Worm (Caenorhabditis elegans) whole organism, midembryonic: ENCODE results near the gene emc-5.

Experiments used
- cog-1 ChIP-seq: sonication (generic microtip); optimal IDR thresholded peaks from 2 replicates; lab custom pipeline; 2016; ENCODE audit warnings: missing genetic modification characterization, missing compliant biosample characterization
- klf-2 ChIP-seq: fragments of 200-800 bp; sonication (Bioruptor generic); conservative IDR thresholded peaks from 2 replicates; pipeline ENCODE4 v1.3.6; 2022; ENCODE audit warnings: missing genetic modification reagents, missing genetic modification characterization, missing compliant biosample characterization
- ref-1 ChIP-seq: fragments of 200-800 bp; sonication (Bioruptor generic); conservative IDR thresholded peaks from 2 replicates; pipeline ENCODE4 v1.3.6; 2022; ENCODE audit warnings: missing genetic modification reagents, missing genetic modification characterization, missing compliant biosample characterization
- ztf-23 ChIP-seq: fragments of 200-800 bp; sonication (Bioruptor generic); IDR thresholded peaks from 2 replicates; pipeline ENCODE4 v1.3.6; 2022; ENCODE audit warnings: missing genetic modification reagents, missing genetic modification characterization, missing compliant biosample characterization

DNA sequence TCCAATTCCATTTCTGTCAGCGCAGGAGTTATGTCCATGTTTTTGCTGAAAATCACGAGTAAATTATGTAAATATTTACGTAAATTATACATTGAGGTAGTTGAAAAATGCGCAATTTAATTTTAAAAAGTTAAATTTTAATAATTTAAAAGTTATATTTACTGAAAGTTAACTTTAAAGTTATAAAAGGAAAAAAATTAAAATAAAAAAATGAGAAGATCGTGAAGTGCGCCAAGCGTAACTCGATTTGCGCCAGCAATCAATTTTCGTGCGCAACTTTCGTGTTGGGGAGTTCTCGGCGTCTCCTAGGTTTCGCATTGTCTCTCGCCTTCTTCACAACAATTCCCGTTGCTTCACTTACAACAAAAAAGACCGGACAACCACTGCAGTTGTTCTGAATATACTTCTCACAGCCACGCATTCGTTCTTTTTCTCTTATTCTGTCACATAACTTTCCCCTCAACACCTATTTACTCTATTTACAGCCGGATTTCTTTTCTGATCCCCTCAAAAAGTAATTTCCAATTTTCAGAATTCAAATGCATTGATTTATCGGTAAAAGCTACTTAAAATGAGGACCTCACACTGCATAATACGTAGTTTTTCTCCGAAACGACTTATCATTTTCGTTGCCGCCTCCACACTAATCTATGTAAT, 22.9 kb upstream of the emc-5 start, which contains the start of the genes metl-1 and W02B12.11:
- TF ChIP-seq cog-1 (peak; percentile 50), ztf-23 (GFP tag; lab: Robert Waterston, UW) (peak; percentile 63; the same call in 1 of the 2 replicates), ref-1 (GFP tag; lab: Robert Waterston, UW) (no peak), klf-2 (no peak)
